Fruit fly (Drosophila melanogaster): ENCODE measurements around the gene ana1.
A peak's percentile ranks its signal among the peaks of the same experiment; 100 is the strongest.

DNA sequence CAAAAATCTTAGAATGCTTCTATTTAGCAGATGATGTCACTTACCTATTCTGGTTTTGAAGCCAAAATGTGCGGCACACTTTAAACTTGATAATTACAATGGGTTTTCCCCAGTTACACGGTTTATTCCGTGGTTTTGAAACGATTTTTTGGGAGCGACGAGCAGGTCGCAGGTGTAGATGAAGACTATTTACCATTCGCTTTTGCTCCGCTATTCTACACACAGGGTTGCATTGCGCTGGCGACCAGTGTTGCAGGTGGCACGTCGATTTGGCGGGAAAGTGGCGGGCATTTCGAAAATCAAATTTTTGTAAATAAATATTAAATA lies 52.3 kb downstream of the ana1 start, which contains the start of gene REPTOR:
- TF ChIP-seq CG14655 (GFP tag; optimal IDR thresholded peaks at IDR 0.05) (no peak), Ets98B (GFP tag; IDR thresholded peaks at IDR 0.05) (no peak), CG17806 (tag; optimal IDR thresholded peaks at IDR 0.05) (no peak), CG32121 (GFP tag; IDR thresholded peaks at IDR 0.05) (no peak), Pif1B (GFP tag; optimal IDR thresholded peaks at IDR 0.05) (peak; percentile 34), Pif1A (GFP tag; optimal IDR thresholded peaks at IDR 0.05) (no peak), CG9948 (tag; optimal IDR thresholded peaks at IDR 0.05) (no peak), Snoo (tag; optimal IDR thresholded peaks at IDR 0.05) (peak; percentile 24), CG8301 (tag; optimal IDR thresholded peaks at IDR 0.05) (no peak), CG15710 (tag; optimal IDR thresholded peaks at IDR 0.05) (peak; percentile 11), CG34367 (tag; optimal IDR thresholded peaks at IDR 0.05) (no peak), EcR (GFP tag; optimal IDR thresholded peaks at IDR 0.05) (no peak), CG8159 (tag; optimal IDR thresholded peaks at IDR 0.05) (no peak), CG10348 (GFP tag; IDR thresholded peaks at IDR 0.05) (no peak)
